Worm (Caenorhabditis elegans) whole organism, young adult: ENCODE results near the gene nduv-3.

Experiments
- B0261.1 ChIP-seq: sonication (generic microtip); optimal IDR thresholded peaks from 2 replicates; lab custom pipeline; 2016; ENCODE audit warnings: mild to moderate bottlenecking, missing genetic modification characterization, moderate library complexity, missing compliant biosample characterization
- F22D6.2 ChIP-seq: sonication (generic microtip); optimal IDR thresholded peaks from 2 replicates; lab custom pipeline; 2016; ENCODE audit warnings: mild to moderate bottlenecking, missing genetic modification characterization, missing compliant biosample characterization
- F37B4.10 ChIP-seq: fragments of 200-800 bp; sonication (Bioruptor generic); IDR thresholded peaks from 2 replicates; pipeline ENCODE4 v1.3.6; 2022; ENCODE audit warnings: missing genetic modification characterization, missing compliant biosample characterization
- F49E8.2 ChIP-seq: sonication (generic microtip); optimal IDR thresholded peaks from 3 replicates; lab custom pipeline; 2017; ENCODE audit warnings: missing genetic modification characterization, mild to moderate bottlenecking, missing compliant biosample characterization, antibody characterized with exemption, moderate library complexity; ENCODE audit not compliant: insufficient read depth
- F55B11.4 ChIP-seq: sonication (generic microtip); optimal IDR thresholded peaks from 2 replicates; lab custom pipeline; 2016; ENCODE audit warnings: missing compliant biosample characterization, missing genetic modification characterization, borderline replicate concordance; ENCODE audit not compliant: insufficient read depth
- T07F8.4 ChIP-seq: sonication (generic microtip); optimal IDR thresholded peaks from 2 replicates; lab custom pipeline; 2016; ENCODE audit warnings: mild to moderate bottlenecking, missing genetic modification characterization, moderate library complexity, missing compliant biosample characterization
- Y53F4B.3 ChIP-seq: fragments of 200-800 bp; sonication (Bioruptor generic); IDR thresholded peaks from 2 replicates; pipeline ENCODE4 v1.3.6; 2022; ENCODE audit warnings: missing genetic modification reagents, missing genetic modification characterization, missing compliant biosample characterization
- Y53G8AR.9 ChIP-seq: fragments of 200-800 bp; sonication (Bioruptor generic); conservative IDR thresholded peaks from 2 replicates; pipeline ENCODE4 v1.3.6; 2022; ENCODE audit warnings: missing genetic modification reagents, missing genetic modification characterization, missing compliant biosample characterization
- Y56A3A.18 ChIP-seq: fragments of 200-800 bp; sonication (Bioruptor generic); IDR thresholded peaks from 2 replicates; pipeline ENCODE4 v1.3.6; 2022; ENCODE audit warnings: missing genetic modification reagents, missing genetic modification characterization, missing compliant biosample characterization
- aptf-3 ChIP-seq: fragments of 200-800 bp; sonication (Bioruptor generic); IDR thresholded peaks from 2 replicates; pipeline ENCODE4 v1.3.6; 2022; ENCODE audit warnings: missing genetic modification characterization, missing compliant biosample characterization
- bed-1 ChIP-seq: fragments of 200-800 bp; sonication (Bioruptor generic); IDR thresholded peaks from 2 replicates; pipeline ENCODE4 v1.3.6; 2022; ENCODE audit warnings: missing genetic modification reagents, missing genetic modification characterization, missing compliant biosample characterization
- dpl-1 ChIP-seq: fragments of 150-350 bp; optimal IDR thresholded peaks from 2 replicates; lab custom pipeline; 2014; ENCODE audit warnings: missing biosample characterization, missing genetic modification reagents, missing genetic modification characterization
- efl-1 ChIP-seq: fragments of 150-350 bp; optimal IDR thresholded peaks from 2 replicates; lab custom pipeline; 2014; ENCODE audit warnings: missing biosample characterization, missing genetic modification reagents, missing genetic modification characterization
- egl-18 ChIP-seq: fragments of 200-800 bp; sonication (Bioruptor generic); IDR thresholded peaks from 2 replicates; pipeline ENCODE4 v1.3.6; 2022; ENCODE audit warnings: missing genetic modification reagents, missing genetic modification characterization, missing compliant biosample characterization
- ekl-4 ChIP-seq: fragments of 200-800 bp; sonication (Bioruptor generic); IDR thresholded peaks from 2 replicates; pipeline ENCODE4 v1.3.6; 2022; ENCODE audit warnings: missing genetic modification reagents, missing genetic modification characterization, missing compliant biosample characterization
- hlh-26 ChIP-seq: fragments of 200-800 bp; sonication (Bioruptor generic); conservative IDR thresholded peaks from 2 replicates; pipeline ENCODE4 v1.3.6; 2022; ENCODE audit warnings: missing genetic modification reagents, missing genetic modification characterization, missing compliant biosample characterization
- hrde-1 ChIP-seq: sonication (generic microtip); optimal IDR thresholded peaks from 2 replicates; lab custom pipeline; 2016; ENCODE audit warnings: missing genetic modification characterization, mild to moderate bottlenecking, missing compliant biosample characterization, moderate library complexity, missing genotype, missing genetic modification reagents, borderline replicate concordance
- hsf-1 ChIP-seq: fragments of 200-800 bp; sonication (Bioruptor generic); IDR thresholded peaks from 2 replicates; pipeline ENCODE4 v1.3.6; 2022; ENCODE audit warnings: missing genetic modification reagents, missing genetic modification characterization, missing compliant biosample characterization
- let-526 ChIP-seq: fragments of 200-800 bp; sonication (Bioruptor generic); IDR thresholded peaks from 2 replicates; pipeline ENCODE4 v1.3.6; 2022; ENCODE audit warnings: missing genetic modification reagents, missing genetic modification characterization, missing compliant biosample characterization
- lin-35 ChIP-seq, 3 experiments: fragments of 150-350 bp in 2 of 3; sonication (generic microtip) in 1 of 3; optimal IDR thresholded peaks; 2 replicates each; lab custom pipeline; 2014 to 2018; ENCODE audit warnings: missing biosample characterization in 3 of 3, missing genetic modification characterization in 3 of 3, missing genetic modification reagents in 3 of 3
- lir-1 ChIP-seq: fragments of 200-800 bp; sonication (Bioruptor generic); conservative IDR thresholded peaks from 2 replicates; pipeline ENCODE4 v1.3.6; 2022; ENCODE audit warnings: missing genetic modification reagents, missing genetic modification characterization, missing compliant biosample characterization
- madf-10 ChIP-seq: sonication (generic microtip); optimal IDR thresholded peaks from 2 replicates; lab custom pipeline; 2016; ENCODE audit warnings: mild to moderate bottlenecking, missing genetic modification characterization, missing compliant biosample characterization
- madf-6 ChIP-seq: fragments of 200-800 bp; sonication (Bioruptor generic); IDR thresholded peaks from 2 replicates; pipeline ENCODE4 v1.3.6; 2022; ENCODE audit warnings: missing genetic modification reagents, missing genetic modification characterization, missing compliant biosample characterization
- madf-8 ChIP-seq: fragments of 200-800 bp; sonication (Bioruptor generic); conservative IDR thresholded peaks from 2 replicates; pipeline ENCODE4 v1.3.6; 2022; ENCODE audit warnings: missing genetic modification reagents, missing genetic modification characterization, missing compliant biosample characterization
- mxl-1 ChIP-seq: sonication (generic microtip); optimal IDR thresholded peaks from 2 replicates; lab custom pipeline; 2016; ENCODE audit warnings: missing genetic modification characterization, missing compliant biosample characterization
- nfya-2 ChIP-seq: fragments of 200-800 bp; sonication (Bioruptor generic); IDR thresholded peaks from 2 replicates; pipeline ENCODE4 v1.3.6; 2022; ENCODE audit warnings: missing genetic modification reagents, missing genetic modification characterization, missing compliant biosample characterization
- nfyb-1 ChIP-seq: fragments of 200-800 bp; sonication (Bioruptor generic); IDR thresholded peaks from 2 replicates; pipeline ENCODE4 v1.3.6; 2022; ENCODE audit warnings: missing genetic modification reagents, missing genetic modification characterization, missing compliant biosample characterization
- nhr-120 ChIP-seq: fragments of 200-800 bp; sonication (Bioruptor generic); IDR thresholded peaks from 2 replicates; pipeline ENCODE4 v1.3.6; 2022; ENCODE audit warnings: missing genetic modification characterization, missing compliant biosample characterization
- nhr-179 ChIP-seq: sonication (generic microtip); optimal IDR thresholded peaks from 2 replicates; lab custom pipeline; 2016; ENCODE audit warnings: mild to moderate bottlenecking, missing genetic modification characterization, missing compliant biosample characterization
- nhr-27 ChIP-seq: fragments of 200-800 bp; sonication (Bioruptor generic); optimal IDR thresholded peaks from 2 replicates; lab custom pipeline; 2018; ENCODE audit warnings: mild to moderate bottlenecking, missing genetic modification characterization, moderate library complexity, missing compliant biosample characterization
- nhr-80 ChIP-seq: sonication (generic microtip); optimal IDR thresholded peaks from 2 replicates; lab custom pipeline; 2016; ENCODE audit warnings: missing genetic modification characterization, missing compliant biosample characterization
- pbrm-1 ChIP-seq: fragments of 200-800 bp; sonication (Bioruptor generic); IDR thresholded peaks from 2 replicates; pipeline ENCODE4 v1.3.6; 2022; ENCODE audit warnings: missing genetic modification reagents, missing genetic modification characterization, missing compliant biosample characterization
- repo-1 ChIP-seq: sonication (generic microtip); optimal IDR thresholded peaks from 2 replicates; lab custom pipeline; 2017; ENCODE audit warnings: mild to moderate bottlenecking, missing genetic modification characterization, missing compliant biosample characterization
- sea-2 ChIP-seq: fragments of 200-800 bp; sonication (Bioruptor generic); IDR thresholded peaks from 2 replicates; pipeline ENCODE4 v1.3.6; 2022; ENCODE audit warnings: missing genetic modification characterization, missing compliant biosample characterization
- snpc-1.1 ChIP-seq: sonication (generic microtip); optimal IDR thresholded peaks from 2 replicates; lab custom pipeline; 2017; ENCODE audit warnings: missing genetic modification characterization, mild to moderate bottlenecking, missing compliant biosample characterization, antibody characterized with exemption, moderate library complexity, missing genotype, missing genetic modification reagents; ENCODE audit not compliant: insufficient read depth
- snpc-1.3 ChIP-seq: sonication (generic microtip); optimal IDR thresholded peaks from 2 replicates; lab custom pipeline; 2017; ENCODE audit warnings: missing genetic modification characterization, mild to moderate bottlenecking, missing compliant biosample characterization, antibody characterized with exemption, moderate library complexity, missing genotype, missing genetic modification reagents; ENCODE audit not compliant: insufficient read depth
- somi-1 ChIP-seq: fragments of 200-800 bp; sonication (Bioruptor generic); optimal IDR thresholded peaks from 2 replicates; lab custom pipeline; 2018; ENCODE audit warnings: mild to moderate bottlenecking, missing genetic modification characterization, missing compliant biosample characterization
- sptf-2 ChIP-seq: fragments of 200-800 bp; sonication (Bioruptor generic); optimal IDR thresholded peaks from 2 replicates; lab custom pipeline; 2018; ENCODE audit warnings: mild to moderate bottlenecking, missing genetic modification characterization, missing compliant biosample characterization
- tbp1 ChIP-seq: fragments of 200-800 bp; sonication (Bioruptor generic); optimal IDR thresholded peaks from 2 replicates; lab custom pipeline; 2018; ENCODE audit warnings: mild to moderate bottlenecking, missing genetic modification characterization, missing compliant biosample characterization
- tbx-9 ChIP-seq: sonication (generic microtip); optimal IDR thresholded peaks from 2 replicates; lab custom pipeline; 2016; ENCODE audit warnings: borderline replicate concordance, missing genetic modification characterization, inconsistent platforms, missing compliant biosample characterization
- ztf-18 ChIP-seq: sonication (generic microtip); optimal IDR thresholded peaks from 2 replicates; lab custom pipeline; 2016; ENCODE audit warnings: missing genotype, mild to moderate bottlenecking, missing genetic modification characterization, missing compliant biosample characterization
- ztf-22 ChIP-seq: fragments of 200-800 bp; sonication (Bioruptor generic); optimal IDR thresholded peaks from 2 replicates; lab custom pipeline; 2018; ENCODE audit warnings: mild to moderate bottlenecking, missing genetic modification characterization, moderate library complexity, missing compliant biosample characterization
- ztf-26 ChIP-seq: sonication (generic microtip); optimal IDR thresholded peaks from 2 replicates; lab custom pipeline; 2017; ENCODE audit warnings: missing genetic modification characterization, missing compliant biosample characterization

nduv-3 gene

ce11 chrIV:2628171-2628570 is 12.9 kb upstream of the nduv-3 start, which contains the start of gene ngn-1:
Gene ngn-1 (minus strand): TSS chrIV:2628271.
- TF ChIP-seq nhr-120 (GFP tag; lab: Robert Waterston, UW) (no peak), nhr-179 (no peak), Y53G8AR.9 (GFP tag; lab: Robert Waterston, UW) (no peak), lir-1 (GFP tag; lab: Robert Waterston, UW) (no peak), ztf-22 (GFP tag; lab: Kevin White, UChicago) (no peak)

DNA sequence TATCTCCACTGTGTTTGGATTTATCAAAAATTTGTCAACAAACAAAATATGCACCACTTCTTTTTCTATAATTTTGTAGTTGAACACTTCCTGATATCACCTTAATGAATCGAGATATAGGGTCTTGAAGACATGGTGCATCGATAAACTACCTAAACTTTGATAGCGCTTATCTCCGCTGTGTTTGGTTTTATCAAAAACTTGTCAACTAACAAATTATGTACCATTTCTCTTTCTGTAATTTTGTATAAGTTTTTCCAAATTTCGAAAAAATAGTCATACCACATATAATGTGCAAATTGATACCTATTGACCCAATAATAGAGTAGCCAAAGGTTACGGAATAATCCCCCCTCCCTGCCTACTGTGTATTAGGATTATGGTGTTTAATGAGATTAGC is 11.0 kb upstream of the nduv-3 start:
- TF ChIP-seq nhr-80 (tag; lab: Kevin White, UChicago) = no peak
- TF ChIP-seq snpc-1.3 (tag; lab: Kevin White, UChicago) = no peak
- no peak for TF ChIP-seq F49E8.2 (tag; lab: Kevin White, UChicago)
- no peak for TF ChIP-seq somi-1 (GFP tag; lab: Kevin White, UChicago)
- no peak for TF ChIP-seq hsf-1 (GFP tag; lab: Robert Waterston, UW)
- TF ChIP-seq nhr-179 = no peak
- TF ChIP-seq efl-1 = no peak
- no peak for TF ChIP-seq hlh-26 (GFP tag; lab: Robert Waterston, UW)
- no peak for TF ChIP-seq tbx-9 (tag; lab: Kevin White, UChicago)
- no peak for TF ChIP-seq tbp1 (GFP tag; lab: Kevin White, UChicago)
- TF ChIP-seq sptf-2 (GFP tag; lab: Kevin White, UChicago) = no peak
- no peak for TF ChIP-seq nfyb-1 (GFP tag; lab: Robert Waterston, UW)
- TF ChIP-seq hrde-1 (tag; lab: Kevin White, UChicago) = no peak
- no peak for TF ChIP-seq F55B11.4 (tag; lab: Kevin White, UChicago)
- no peak for TF ChIP-seq F37B4.10 (GFP tag; lab: Robert Waterston, UW)
- no peak for TF ChIP-seq lin-35 (GFP tag; optimal IDR thresholded peaks at IDR 0.05; lab: Kevin White, UChicago)
- no peak for TF ChIP-seq repo-1
- no peak for TF ChIP-seq let-526 (GFP tag; lab: Robert Waterston, UW)
- TF ChIP-seq, all 124 proteins: peak for 0

DNA sequence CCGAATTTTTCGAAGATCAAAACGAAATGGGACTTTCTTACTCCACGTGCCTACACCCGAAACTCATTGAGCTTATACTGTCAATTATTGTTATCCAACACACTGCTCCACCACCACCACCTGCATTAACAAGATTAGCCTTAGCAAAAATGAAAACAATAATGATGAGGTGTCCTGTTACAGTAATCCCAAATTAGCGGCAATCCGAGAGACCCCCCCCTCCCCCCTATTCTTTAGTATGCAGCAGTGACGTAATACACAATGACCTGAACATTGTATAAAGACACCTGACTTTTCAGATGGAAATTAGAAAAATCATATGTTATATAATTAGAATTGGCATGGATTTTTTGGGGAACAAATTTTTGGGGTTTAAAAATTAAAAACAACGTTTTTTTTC is 6.1 kb upstream of the nduv-3 start:
- no peak for TF ChIP-seq madf-6 (GFP tag; lab: Robert Waterston, UW)
- TF ChIP-seq sea-2 (GFP tag; lab: Robert Waterston, UW) = no peak
- no peak for TF ChIP-seq ekl-4 (GFP tag; lab: Robert Waterston, UW)
- TF ChIP-seq mxl-1 (tag; lab: Kevin White, UChicago) = no peak
- TF ChIP-seq nhr-27 (tag; lab: Kevin White, UChicago) = no peak
- TF ChIP-seq snpc-1.1 (tag; lab: Kevin White, UChicago) = no peak
- TF ChIP-seq Y56A3A.18 (GFP tag; lab: Robert Waterston, UW) = no peak
- TF ChIP-seq madf-8 (GFP tag; lab: Robert Waterston, UW) = no peak
- TF ChIP-seq dpl-1 (GFP tag; lab: Kevin White, UChicago) = no peak

DNA sequence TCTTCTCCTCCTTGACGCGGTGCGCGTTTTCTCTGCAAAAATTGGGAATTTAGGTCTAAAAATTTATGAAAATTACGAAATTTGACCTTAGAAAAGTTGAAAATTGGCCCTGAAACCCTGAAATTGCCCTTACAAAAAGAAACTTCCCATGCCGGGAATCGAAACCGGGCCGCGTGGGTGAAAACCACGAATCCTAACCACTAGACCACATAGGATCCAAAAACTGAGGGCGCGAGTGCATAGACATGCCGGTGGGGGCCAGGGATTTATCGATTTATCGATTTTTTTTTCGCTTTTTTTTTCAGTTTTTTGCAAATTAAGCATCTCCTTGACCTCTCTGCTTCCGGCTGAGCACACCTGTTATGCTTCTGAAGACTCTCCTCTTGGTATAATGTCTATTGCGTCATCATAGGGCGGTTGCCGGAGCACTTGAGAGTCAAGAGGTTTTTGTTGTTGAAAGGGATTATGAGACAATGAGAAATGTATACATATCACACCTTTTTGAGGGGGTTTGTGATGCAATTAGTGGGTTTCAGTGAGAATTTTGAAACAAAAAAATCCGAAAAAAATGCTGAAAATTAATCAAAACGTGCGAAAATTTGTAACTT is 1.3 kb upstream of the nduv-3 start:
- TF ChIP-seq F22D6.2 (tag; lab: Kevin White, UChicago) (no peak), lin-35 (GFP tag; optimal IDR thresholded peaks at IDR 0.05; lab: Kevin White, UChicago) (peak in 1 of 3 experiments; percentile 59), T07F8.4 (tag; lab: Kevin White, UChicago) (peak; percentile 17), madf-10 (tag; lab: Kevin White, UChicago) (peak; percentile 19), ztf-18 (tag; lab: Kevin White, UChicago) (peak; percentile 87), F37B4.10 (GFP tag; lab: Robert Waterston, UW) (no peak), sea-2 (GFP tag; lab: Robert Waterston, UW) (no peak), mxl-1 (tag; lab: Kevin White, UChicago) (no peak), sptf-2 (GFP tag; lab: Kevin White, UChicago) (no peak), bed-1 (GFP tag; lab: Robert Waterston, UW) (no peak), egl-18 (no peak), ztf-26 (peak; percentile 15), aptf-3 (GFP tag; lab: Robert Waterston, UW) (no peak), nfyb-1 (GFP tag; lab: Robert Waterston, UW) (peak; percentile 91), Y53F4B.3 (GFP tag; lab: Robert Waterston, UW) (no peak), nfya-2 (GFP tag; lab: Robert Waterston, UW) (no peak), B0261.1 (tag; lab: Kevin White, UChicago) (peak; percentile 88), pbrm-1 (0 out of 2 replicates have a peak, but pooled peaks have one; percentile 8)
